Worm (Caenorhabditis elegans) whole organism, early embryonic: Measurements from ENCODE around the gene C55A6.10.
"Not testable (repeated sequence)": the region's sequence is repeated elsewhere in the genome, so short reads cannot be mapped to it uniquely, and the experiment has no call there.

ENCODE experiments used
- B0310.2 ChIP-seq: sonication (generic microtip); optimal IDR thresholded peaks from 2 replicates; lab custom pipeline; 2016; ENCODE audit warnings: mild to moderate bottlenecking, missing genetic modification characterization, missing compliant biosample characterization
- F13C5.2 ChIP-seq: sonication (generic microtip); optimal IDR thresholded peaks from 2 replicates; lab custom pipeline; 2017; ENCODE audit warnings: mild to moderate bottlenecking, missing genetic modification characterization, inconsistent platforms, missing compliant biosample characterization
- aly-1 ChIP-seq: sonication (generic microtip); optimal IDR thresholded peaks from 2 replicates; lab custom pipeline; 2016; ENCODE audit warnings: missing genetic modification characterization, missing compliant biosample characterization
- ama-1 ChIP-seq: fragments of 150-350 bp; optimal IDR thresholded peaks from 2 replicates; lab custom pipeline; 2014
- ceh-13 ChIP-seq: fragments of 200-800 bp; sonication (Bioruptor generic); optimal IDR thresholded peaks from 2 replicates; lab custom pipeline; 2018; ENCODE audit warnings: mild to moderate bottlenecking, missing genetic modification characterization, missing compliant biosample characterization
- ceh-36 ChIP-seq: sonication (generic microtip); optimal IDR thresholded peaks from 2 replicates; lab custom pipeline; 2016; ENCODE audit warnings: missing genetic modification characterization, inconsistent platforms, missing compliant biosample characterization
- ets-7 ChIP-seq: sonication (generic microtip); optimal IDR thresholded peaks from 2 replicates; lab custom pipeline; 2016; ENCODE audit warnings: missing genotype, missing genetic modification characterization, missing compliant biosample characterization
- flt-1 ChIP-seq: fragments of 200-800 bp; sonication (Bioruptor generic); IDR thresholded peaks from 2 replicates; pipeline ENCODE4 v1.3.6; 2022; ENCODE audit warnings: missing genetic modification characterization, missing compliant biosample characterization
- hmbx-1 ChIP-seq: sonication (generic microtip); optimal IDR thresholded peaks from 2 replicates; lab custom pipeline; 2016; ENCODE audit warnings: mild to moderate bottlenecking, missing genetic modification characterization, missing compliant biosample characterization
- hmg-4 ChIP-seq: fragments of 200-800 bp; sonication (Bioruptor generic); optimal IDR thresholded peaks from 2 replicates; lab custom pipeline; 2018; ENCODE audit warnings: mild to moderate bottlenecking, missing genetic modification characterization, missing compliant biosample characterization
- hnd-1 ChIP-seq: sonication (generic microtip); optimal IDR thresholded peaks from 2 replicates; lab custom pipeline; 2016; ENCODE audit warnings: missing genetic modification characterization, missing compliant biosample characterization
- pes-1 ChIP-seq: fragments of 200-800 bp; sonication (Bioruptor generic); IDR thresholded peaks from 2 replicates; pipeline ENCODE4 v1.3.6; 2022; ENCODE audit warnings: missing genetic modification reagents, missing genetic modification characterization, missing compliant biosample characterization
- scrt-1 ChIP-seq: fragments of 200-800 bp; sonication (Bioruptor generic); IDR thresholded peaks from 2 replicates; pipeline ENCODE4 v1.3.6; 2022; ENCODE audit warnings: missing genetic modification characterization, missing compliant biosample characterization
- sea-1 ChIP-seq: fragments of 200-800 bp; sonication (Bioruptor generic); conservative IDR thresholded peaks from 2 replicates; pipeline ENCODE4 v1.3.6; 2022; ENCODE audit warnings: missing genetic modification characterization, missing compliant biosample characterization
- tbx-11 ChIP-seq: fragments of 200-800 bp; sonication (Bioruptor generic); IDR thresholded peaks from 2 replicates; pipeline ENCODE4 v1.3.6; 2022; ENCODE audit warnings: missing genetic modification characterization, missing compliant biosample characterization
- tbx-37 ChIP-seq: fragments of 200-800 bp; sonication (Bioruptor generic); conservative IDR thresholded peaks from 2 replicates; pipeline ENCODE4 v1.3.6; 2022; ENCODE audit warnings: missing genetic modification reagents, missing genetic modification characterization, missing compliant biosample characterization
- tra-4 ChIP-seq: sonication (generic microtip); optimal IDR thresholded peaks from 2 replicates; lab custom pipeline; 2017; ENCODE audit warnings: missing genetic modification characterization, missing compliant biosample characterization

The C55A6.10 gene

DNA sequence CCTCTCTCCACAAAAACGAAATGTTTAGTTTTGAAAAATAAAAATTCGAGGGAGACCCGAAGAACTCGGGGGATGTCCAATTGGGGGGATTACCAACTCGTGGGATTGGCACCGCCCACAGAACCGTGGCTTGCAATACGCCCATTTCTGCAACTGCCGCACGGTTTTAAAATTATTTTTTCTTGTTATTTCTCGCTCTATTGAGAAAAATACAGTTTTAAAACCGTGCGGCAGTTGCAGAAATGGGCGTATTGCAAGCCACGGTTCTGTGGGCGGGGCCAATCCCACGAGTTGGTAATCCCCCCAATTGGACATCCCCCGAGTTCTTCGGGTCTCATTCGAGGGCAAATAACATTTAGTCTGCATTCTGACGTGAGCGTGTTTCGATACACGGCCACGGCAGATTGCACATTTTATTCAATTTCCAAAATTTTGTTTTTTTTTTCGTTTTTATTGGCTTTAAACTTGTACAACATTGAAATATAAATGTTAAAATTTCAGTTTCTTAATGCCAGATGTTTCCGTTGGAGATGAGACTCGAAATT lies at the start of gene C55A6.10, which contains the start of gene C55A6.1:
TSS of gene C55A6.10 (plus strand) at position 495 of the 545 bp plus-strand sequence.
TSS of gene C55A6.1 (minus strand) at position 116 of the 545 bp plus-strand sequence.
- TF ChIP-seq tbx-11 (GFP tag; lab: Robert Waterston, UW), result peak; percentile 62; the same call in 1 of the 2 replicates
- TF ChIP-seq ets-7 (tag; lab: Kevin White, UChicago), result peak; percentile 15
- TF ChIP-seq scrt-1 (GFP tag; lab: Robert Waterston, UW), result 0 out of 2 replicates have a peak, but pooled peaks have one; percentile 53
- TF ChIP-seq sea-1 (GFP tag; lab: Robert Waterston, UW), result peak; percentile 57; the same call in 1 of the 2 replicates

- TF ChIP-seq ama-1 (lab: Kevin White, UChicago) (no peak), tbx-37 (no peak), sea-1 (GFP tag; lab: Robert Waterston, UW) (no peak), hmbx-1 (tag; lab: Kevin White, UChicago) (no peak), tbx-11 (GFP tag; lab: Robert Waterston, UW) (no peak), F13C5.2 (tag; lab: Kevin White, UChicago) (no peak), ceh-36 (no peak), pes-1 (GFP tag; lab: Robert Waterston, UW) (no peak), ceh-13 (GFP tag; lab: Kevin White, UChicago) (no peak), flt-1 (GFP tag; lab: Robert Waterston, UW) (no peak), hnd-1 (no peak), scrt-1 (GFP tag; lab: Robert Waterston, UW) (no peak), tra-4 (tag; lab: Kevin White, UChicago) (no peak), aly-1 (tag; lab: Kevin White, UChicago) (no peak)
Measured at ce11 chrV:11459255-11459654, 45.9 kb upstream of the C55A6.10 start, which contains the start of gene T11F9.1. Gene T11F9.1, plus strand, starts transcription at chrV:11459555.

- TF ChIP-seq B0310.2 (tag; lab: Kevin White, UChicago), result no peak
- no peak for TF ChIP-seq F13C5.2 (tag; lab: Kevin White, UChicago)
- no peak for TF ChIP-seq tbx-11 (GFP tag; lab: Robert Waterston, UW)
- TF ChIP-seq sea-1 (GFP tag; lab: Robert Waterston, UW), result no peak
- TF ChIP-seq pes-1 (GFP tag; lab: Robert Waterston, UW), result no peak
- TF ChIP-seq tbx-37, result no peak
- TF ChIP-seq hmbx-1 (tag; lab: Kevin White, UChicago), result no peak
- TF ChIP-seq ets-7 (tag; lab: Kevin White, UChicago), result no peak
- no peak for TF ChIP-seq ama-1 (lab: Kevin White, UChicago)
- no peak for TF ChIP-seq hnd-1
- no peak for TF ChIP-seq ceh-13 (GFP tag; lab: Kevin White, UChicago)
- TF ChIP-seq ceh-36, result no peak
Measured at ce11 chrV:11462963-11463453, 42.1 kb upstream of the C55A6.10 start, which contains the start of gene zipt-16. Gene zipt-16, plus strand, starts transcription at chrV:11463013.

- no peak for TF ChIP-seq ama-1 (lab: Kevin White, UChicago)
- no peak for TF ChIP-seq hnd-1
Measured at ce11 chrV:11470210-11470713, 34.9 kb upstream of the C55A6.10 start, which contains the start of gene aat-6. Gene aat-6, minus strand, starts transcription at chrV:11470663.

ce11 chrV:11472209-11472608 lies 32.9 kb upstream of the C55A6.10 start, which contains the start of the genes nas-20 and nas-21:
Gene nas-20, minus strand, starts transcription at chrV:11472309.
Gene nas-21, plus strand, starts transcription at chrV:11472564.
- TF ChIP-seq ets-7 (tag; lab: Kevin White, UChicago), result no peak
- no peak for TF ChIP-seq sea-1 (GFP tag; lab: Robert Waterston, UW)
- no peak for TF ChIP-seq hmbx-1 (tag; lab: Kevin White, UChicago)
- no peak for TF ChIP-seq aly-1 (tag; lab: Kevin White, UChicago)
- TF ChIP-seq ceh-36, result no peak
- TF ChIP-seq hnd-1, result no peak
- no peak for TF ChIP-seq ama-1 (lab: Kevin White, UChicago)
- no peak for TF ChIP-seq B0310.2 (tag; lab: Kevin White, UChicago)
- TF ChIP-seq pes-1 (GFP tag; lab: Robert Waterston, UW), result no peak
- no peak for TF ChIP-seq hmg-4 (GFP tag; lab: Kevin White, UChicago)
- no peak for TF ChIP-seq tbx-37
- TF ChIP-seq flt-1 (GFP tag; lab: Robert Waterston, UW), result no peak
- TF ChIP-seq F13C5.2 (tag; lab: Kevin White, UChicago), result no peak
- TF ChIP-seq tbx-11 (GFP tag; lab: Robert Waterston, UW), result no peak

ce11 chrV:11474399-11474798 lies 30.7 kb upstream of the C55A6.10 start, which contains the start of gene nas-22:
Gene nas-22, plus strand, starts transcription at chrV:11474699.
- TF ChIP-seq ceh-36 (no peak), pes-1 (GFP tag; lab: Robert Waterston, UW) (no peak)

- TF ChIP-seq ets-7 (tag; lab: Kevin White, UChicago); F13C5.2 (tag; lab: Kevin White, UChicago); ama-1 (lab: Kevin White, UChicago): not testable (repeated sequence)
Measured at ce11 chrV:11475638-11476037, 29.5 kb upstream of the C55A6.10 start, which contains the start of gene T11F9.7. Gene T11F9.7, plus strand, starts transcription at chrV:11475938.

DNA sequence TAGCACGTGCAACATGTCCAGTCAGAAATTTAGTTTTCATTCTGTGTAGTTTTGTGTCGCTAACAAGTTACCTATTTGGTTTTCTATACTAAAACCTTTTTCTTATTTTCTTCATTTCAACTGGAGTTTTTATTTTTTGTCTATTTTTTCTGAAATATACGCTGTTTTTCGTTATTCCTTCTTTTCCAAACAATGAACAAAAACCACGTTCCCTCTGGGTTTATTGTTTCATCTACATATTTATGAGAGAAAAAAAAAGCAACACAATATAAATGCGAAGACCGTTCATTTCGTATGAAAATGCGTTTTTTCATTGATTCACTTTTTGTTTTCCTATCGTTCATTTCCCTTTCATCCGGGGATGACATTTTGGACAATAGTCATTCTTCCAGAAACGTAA lies 25.7 kb upstream of the C55A6.10 start, which contains the start of gene T11F9.22:
TSS of gene T11F9.22 (plus strand) at position 301 of the 400 bp plus-strand sequence.
- no peak for TF ChIP-seq aly-1 (tag; lab: Kevin White, UChicago)
- no peak for TF ChIP-seq tbx-37
- no peak for TF ChIP-seq pes-1 (GFP tag; lab: Robert Waterston, UW)
- TF ChIP-seq scrt-1 (GFP tag; lab: Robert Waterston, UW), result no peak
- TF ChIP-seq tra-4 (tag; lab: Kevin White, UChicago), result no peak
- TF ChIP-seq ama-1 (lab: Kevin White, UChicago), result no peak
- no peak for TF ChIP-seq hmbx-1 (tag; lab: Kevin White, UChicago)
- TF ChIP-seq tbx-11 (GFP tag; lab: Robert Waterston, UW), result no peak
- no peak for TF ChIP-seq hnd-1
- no peak for TF ChIP-seq sea-1 (GFP tag; lab: Robert Waterston, UW)
